Fruit fly (Drosophila melanogaster): Measurements from ENCODE around the gene Hr39.

DNA sequence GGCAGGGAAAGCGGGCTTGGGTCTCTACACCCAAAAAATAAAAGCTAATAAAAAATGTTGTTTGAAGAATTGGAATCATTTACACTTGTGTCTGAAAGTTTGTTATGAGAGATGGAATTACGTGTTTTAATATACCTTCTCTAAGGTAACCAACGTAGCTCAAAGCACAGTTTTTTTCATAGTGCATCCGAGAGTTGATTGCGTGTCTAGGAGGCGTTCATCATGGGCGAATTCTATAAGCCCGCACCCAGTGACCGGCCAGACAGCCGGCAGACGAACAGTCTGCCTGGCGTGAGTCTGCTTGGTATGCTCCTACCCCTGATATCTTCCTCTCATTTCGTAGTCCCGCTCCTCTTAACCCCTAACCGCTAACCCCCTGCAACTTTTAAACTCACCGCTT, 49.3 kb upstream of the Hr39 start:
- TF ChIP-seq ATbp (GFP tag; optimal IDR thresholded peaks at IDR 0.05) (no peak), ato (GFP tag; IDR thresholded peaks at IDR 0.05; ENCODE audit: partially characterized antibody) (no peak), tin (GFP tag; optimal IDR thresholded peaks at IDR 0.05) (no peak), tna (GFP tag; IDR thresholded peaks at IDR 0.05; ENCODE audit: partially characterized antibody) (no peak), E2f2 (GFP tag; IDR thresholded peaks at IDR 0.05) (no peak), Sox102F (GFP tag; optimal IDR thresholded peaks at IDR 0.05) (no peak), CG14050 (GFP tag; IDR thresholded peaks at IDR 0.05) (no peak), Hsf (GFP tag; optimal IDR thresholded peaks at IDR 0.05) (no peak), ap (GFP tag; IDR thresholded peaks at IDR 0.05) (no peak)
